Fruit fly (Drosophila melanogaster) whole organism, embryonic: ENCODE data around the gene natalisin.

Source experiments
- Atf-2 ChIP-seq: fragments of 200-800 bp; sonication (Bioruptor generic); optimal IDR thresholded peaks from 2 replicates; lab custom pipeline; 2016; ENCODE audit warnings: missing biosample characterization, missing genetic modification characterization
- Awh ChIP-seq: fragments of 200-800 bp; sonication (Bioruptor generic); IDR thresholded peaks from 2 replicates; pipeline ENCODE4, ENCODE4 v1.3.6; 2022; ENCODE audit warnings: missing biosample characterization, missing genetic modification characterization
- CG10267 ChIP-seq: fragments of 200-800 bp; sonication (Bioruptor generic); optimal IDR thresholded peaks from 2 replicates; lab custom pipeline; 2018; ENCODE audit warnings: missing biosample characterization, mild to moderate bottlenecking, missing genetic modification characterization, moderate library complexity
- CG10431 ChIP-seq: fragments of 200-800 bp; sonication (Bioruptor generic); optimal IDR thresholded peaks from 3 replicates; lab custom pipeline; 2018; ENCODE audit warnings: missing biosample characterization, mild to moderate bottlenecking, missing genetic modification characterization
- CG11504 ChIP-seq: fragments of 200-800 bp; sonication (Bioruptor generic); optimal IDR thresholded peaks from 3 replicates; lab custom pipeline; 2019; ENCODE audit warnings: missing biosample characterization, mild to moderate bottlenecking, missing genetic modification characterization, moderate library complexity
- CG1233 ChIP-seq: fragments of 200-800 bp; sonication (Bioruptor generic); optimal IDR thresholded peaks from 4 replicates; lab custom pipeline; 2018; ENCODE audit warnings: missing biosample characterization, mild to moderate bottlenecking, missing genetic modification characterization
- CG14441 ChIP-seq: fragments of 200-800 bp; sonication (Bioruptor generic); IDR thresholded peaks from 2 replicates; pipeline ENCODE4 v1.3.6; 2022; ENCODE audit warnings: missing biosample characterization, missing genetic modification characterization
- CG17186 ChIP-seq: fragments of 200-800 bp; sonication (Bioruptor generic); optimal IDR thresholded peaks from 3 replicates; lab custom pipeline; 2017; ENCODE audit warnings: missing biosample characterization, missing genetic modification reagents, missing genetic modification characterization
- CG17829 ChIP-seq: fragments of 200-800 bp; optimal IDR thresholded peaks from 2 replicates; lab custom pipeline; 2019; ENCODE audit warnings: missing biosample characterization, mild to moderate bottlenecking, missing genetic modification characterization, moderate library complexity
- CG18619 ChIP-seq: fragments of 200-800 bp; sonication (Bioruptor generic); optimal IDR thresholded peaks from 3 replicates; lab custom pipeline; 2017; ENCODE audit warnings: missing biosample characterization, mild to moderate bottlenecking, missing genetic modification characterization
- CG2199 ChIP-seq: fragments of 200-800 bp; sonication (Bioruptor generic); IDR thresholded peaks from 3 replicates; pipeline ENCODE4 v1.3.6; 2022; ENCODE audit warnings: missing biosample characterization, missing genetic modification characterization
- CG32767 ChIP-seq: fragments of 200-800 bp; sonication (Bioruptor generic); IDR thresholded peaks from 2 replicates; pipeline ENCODE4 v1.3.6; 2022; ENCODE audit warnings: missing biosample characterization, missing genetic modification characterization
- CG4282 ChIP-seq: fragments of 200-800 bp; sonication (Bioruptor generic); optimal IDR thresholded peaks from 2 replicates; lab custom pipeline; 2016; ENCODE audit warnings: missing biosample characterization, missing genetic modification characterization
- CG4707 ChIP-seq: fragments of 200-800 bp; sonication (Bioruptor generic); optimal IDR thresholded peaks from 2 replicates; lab custom pipeline; 2018; ENCODE audit warnings: missing biosample characterization, mild to moderate bottlenecking, missing genetic modification characterization, moderate library complexity
- CG5953 ChIP-seq: fragments of 200-800 bp; sonication (Bioruptor generic); IDR thresholded peaks from 2 replicates; pipeline ENCODE4 v1.3.6; 2022; ENCODE audit warnings: missing biosample characterization, missing genetic modification characterization
- CG6791 ChIP-seq: fragments of 200-800 bp; sonication (Bioruptor generic); IDR thresholded peaks from 3 replicates; pipeline ENCODE4 v1.3.6; 2022; ENCODE audit warnings: missing biosample characterization, missing genetic modification characterization; ENCODE audit not compliant: partially characterized antibody
- CG7372 ChIP-seq: fragments of 200-800 bp; sonication (Bioruptor generic); IDR thresholded peaks from 2 replicates; pipeline ENCODE4 v1.3.6; 2022; ENCODE audit warnings: missing biosample characterization, missing genetic modification characterization
- CG7556 ChIP-seq: fragments of 200-800 bp; sonication (Bioruptor generic); optimal IDR thresholded peaks from 2 replicates; lab custom pipeline; 2017; ENCODE audit warnings: missing biosample characterization, mild to moderate bottlenecking, missing genetic modification characterization
- CG7963 ChIP-seq: fragments of 200-800 bp; sonication (Bioruptor generic); IDR thresholded peaks from 3 replicates; pipeline ENCODE4 v1.3.6; 2022; ENCODE audit warnings: missing biosample characterization, missing genetic modification characterization; ENCODE audit not compliant: partially characterized antibody
- CG7987 ChIP-seq: fragments of 200-800 bp; sonication (Bioruptor generic); optimal IDR thresholded peaks from 2 replicates; lab custom pipeline; 2018; ENCODE audit warnings: missing biosample characterization, mild to moderate bottlenecking, missing genetic modification characterization, moderate library complexity
- D19A ChIP-seq: fragments of 200-800 bp; optimal IDR thresholded peaks from 3 replicates; lab custom pipeline; 2019; ENCODE audit warnings: missing biosample characterization, mild to moderate bottlenecking, missing genetic modification characterization, moderate library complexity
- Lhr ChIP-seq: fragments of 200-800 bp; sonication (Bioruptor generic); optimal IDR thresholded peaks from 3 replicates; lab custom pipeline; 2017; ENCODE audit warnings: mild to moderate bottlenecking, missing biosample characterization, missing genetic modification reagents, missing genetic modification characterization
- Med ChIP-seq: fragments of 200-800 bp; sonication (Bioruptor generic); peaks from one replicate; lab custom pipeline; 2016; ENCODE audit warnings: missing biosample characterization, missing genetic modification characterization, mild to moderate bottlenecking, inconsistent platforms, moderate library complexity
- Meics ChIP-seq: fragments of 200-800 bp; sonication (Bioruptor generic); optimal IDR thresholded peaks from 2 replicates; lab custom pipeline; 2017; ENCODE audit warnings: missing biosample characterization, mild to moderate bottlenecking, missing genetic modification characterization
- Pdp1 ChIP-seq, 2 experiments: fragments of 200-800 bp; sonication (Bioruptor generic); optimal IDR thresholded peaks; 3 replicates each; lab custom pipeline; 2016; ENCODE audit warnings: missing biosample characterization in 2 of 2, missing genetic modification characterization in 2 of 2, mild to moderate bottlenecking in 1 of 2, moderate library complexity in 1 of 2
- Sry-β ChIP-seq: fragments of 200-800 bp; sonication (Bioruptor generic); optimal IDR thresholded peaks from 2 replicates; lab custom pipeline; 2018; ENCODE audit warnings: missing biosample characterization, mild to moderate bottlenecking, missing genetic modification characterization, moderate library complexity
- chinmo ChIP-seq: fragments of 200-800 bp; sonication (Bioruptor generic); IDR thresholded peaks from 4 replicates; pipeline ENCODE4 v1.3.6; 2022; ENCODE audit warnings: missing biosample characterization, missing genetic modification characterization; ENCODE audit not compliant: partially characterized antibody
- chm ChIP-seq: fragments of 200-800 bp; sonication (Bioruptor generic); IDR thresholded peaks from 2 replicates; pipeline ENCODE4 v1.3.6; 2022; ENCODE audit warnings: missing biosample characterization, missing genetic modification characterization
- cwo ChIP-seq: fragments of 200-800 bp; sonication (Bioruptor generic); optimal IDR thresholded peaks from 3 replicates; lab custom pipeline; 2017; ENCODE audit warnings: missing biosample characterization, missing genetic modification characterization, mild to moderate bottlenecking, moderate library complexity, missing genetic modification reagents
- dmrt11E ChIP-seq: fragments of 200-800 bp; sonication (Bioruptor generic); optimal IDR thresholded peaks from 3 replicates; lab custom pipeline; 2018; ENCODE audit warnings: missing biosample characterization, mild to moderate bottlenecking, missing genetic modification characterization, moderate library complexity
- ems ChIP-seq: fragments of 200-800 bp; sonication (Bioruptor generic); optimal IDR thresholded peaks from 3 replicates; lab custom pipeline; 2016; ENCODE audit warnings: missing biosample characterization, missing genetic modification characterization
- exex ChIP-seq: fragments of 200-800 bp; sonication (Bioruptor generic); optimal IDR thresholded peaks from 4 replicates; lab custom pipeline; 2018; ENCODE audit warnings: missing biosample characterization, mild to moderate bottlenecking, missing genetic modification characterization, moderate library complexity
- fd96Cb ChIP-seq: fragments of 200-800 bp; sonication (Bioruptor generic); optimal IDR thresholded peaks from 2 replicates; lab custom pipeline; 2018; ENCODE audit warnings: missing biosample characterization, mild to moderate bottlenecking, missing genetic modification characterization, moderate library complexity
- grau ChIP-seq: fragments of 200-800 bp; optimal IDR thresholded peaks from 3 replicates; lab custom pipeline; 2019; ENCODE audit warnings: missing biosample characterization, mild to moderate bottlenecking, missing genetic modification characterization, moderate library complexity
- her ChIP-seq: fragments of 200-800 bp; sonication (Bioruptor generic); optimal IDR thresholded peaks from 2 replicates; lab custom pipeline; 2016; ENCODE audit warnings: missing biosample characterization, missing genetic modification characterization
- jumu ChIP-seq: fragments of 200-800 bp; sonication (Bioruptor generic); optimal IDR thresholded peaks from 3 replicates; lab custom pipeline; 2016; ENCODE audit warnings: missing biosample characterization, missing genetic modification characterization
- lab ChIP-seq: fragments of 200-800 bp; sonication (Bioruptor generic); optimal IDR thresholded peaks from 3 replicates; lab custom pipeline; 2017; ENCODE audit warnings: missing biosample characterization, missing genetic modification characterization, mild to moderate bottlenecking, moderate library complexity, missing genetic modification reagents
- pb ChIP-seq: fragments of 200-800 bp; sonication (Bioruptor generic); optimal IDR thresholded peaks from 3 replicates; lab custom pipeline; 2016; ENCODE audit warnings: missing biosample characterization, missing genetic modification characterization
- scrt ChIP-seq: fragments of 200-800 bp; sonication (Bioruptor generic); optimal IDR thresholded peaks from 2 replicates; lab custom pipeline; 2018; ENCODE audit warnings: missing biosample characterization, mild to moderate bottlenecking, missing genetic modification characterization, moderate library complexity
- sd ChIP-seq: fragments of 200-800 bp; sonication (Bioruptor generic); optimal IDR thresholded peaks from 3 replicates; lab custom pipeline; 2018; ENCODE audit warnings: missing biosample characterization, mild to moderate bottlenecking, missing genetic modification characterization, moderate library complexity
- sima ChIP-seq: fragments of 200-800 bp; sonication (Bioruptor generic); optimal IDR thresholded peaks from 2 replicates; lab custom pipeline; 2016; ENCODE audit warnings: missing biosample characterization, missing genetic modification characterization
- tin ChIP-seq: fragments of 200-800 bp; sonication (Bioruptor generic); optimal IDR thresholded peaks from 3 replicates; lab custom pipeline; 2016; ENCODE audit warnings: missing biosample characterization, missing genetic modification characterization
- unc-4 ChIP-seq: fragments of 200-800 bp; sonication (Bioruptor generic); IDR thresholded peaks from 2 replicates; pipeline ENCODE4 v1.3.6; 2022; ENCODE audit warnings: missing biosample characterization, missing genetic modification characterization; ENCODE audit not compliant: partially characterized antibody
- z ChIP-seq: fragments of 200-800 bp; sonication (Bioruptor generic); IDR thresholded peaks from 3 replicates; pipeline ENCODE4 v1.3.6; 2022; ENCODE audit warnings: missing biosample characterization, missing genetic modification characterization
- zfh1 ChIP-seq: fragments of 200-800 bp; sonication (Bioruptor generic); IDR thresholded peaks from 3 replicates; pipeline ENCODE4 v1.3.6; 2022; ENCODE audit warnings: missing biosample characterization, missing genetic modification characterization

Gene natalisin

dm6 chr3R:14371133-14371676 lies 47.2 kb upstream of the natalisin start:
- TF ChIP-seq jumu (GFP tag; lab: Kevin White, UChicago) (no peak), Med (GFP tag; lab: Kevin White, UChicago) (peak; percentile 19), CG10267 (tag; lab: Kevin White, UChicago) (no peak), chm (GFP tag; lab: Robert Waterston, UW) (no peak), grau (tag; lab: Kevin White, UChicago) (no peak), CG10431 (GFP tag; lab: Kevin White, UChicago) (no peak), CG2199 (GFP tag; lab: Robert Waterston, UW) (0 out of 3 replicates have a peak, but pooled peaks have one; percentile 6), CG5953 (GFP tag; lab: Robert Waterston, UW) (no peak), lab (peak; percentile 38), her (GFP tag; lab: Kevin White, UChicago) (no peak), sd (no peak), z (no peak), CG17829 (tag; lab: Kevin White, UChicago) (no peak), CG17186 (no peak), Awh (GFP tag; lab: Robert Waterston, UW) (no peak), CG18619 (GFP tag; lab: Kevin White, UChicago) (no peak), ems (GFP tag; lab: Kevin White, UChicago) (no peak), CG7987 (GFP tag; lab: Kevin White, UChicago) (no peak), CG6791 (GFP tag; lab: Robert Waterston, UW) (no peak), chinmo (GFP tag; lab: Robert Waterston, UW) (0 out of 4 replicates have a peak, but pooled peaks have one; percentile 32), fd96Cb (tag; lab: Kevin White, UChicago) (no peak), CG32767 (GFP tag; lab: Robert Waterston, UW) (no peak), exex (tag; lab: Kevin White, UChicago) (peak; percentile 50), CG1233 (no peak), CG4282 (GFP tag; lab: Kevin White, UChicago) (no peak), D19A (tag; lab: Kevin White, UChicago) (no peak), tin (GFP tag; lab: Kevin White, UChicago) (no peak), Pdp1 (GFP tag; optimal IDR thresholded peaks at IDR 0.05; lab: Kevin White, UChicago) (peak in 1 of 2 experiments; percentile 12), Atf-2 (GFP tag; lab: Kevin White, UChicago) (no peak), unc-4 (GFP tag; lab: Robert Waterston, UW) (no peak), sima (no peak), Lhr (no peak), CG7372 (GFP tag; lab: Robert Waterston, UW) (no peak), CG4707 (no peak), scrt (GFP tag; lab: Kevin White, UChicago) (no peak), cwo (GFP tag; lab: Kevin White, UChicago) (no peak), Sry-β (GFP tag; lab: Kevin White, UChicago) (no peak), Meics (GFP tag; lab: Kevin White, UChicago) (no peak)

DNA sequence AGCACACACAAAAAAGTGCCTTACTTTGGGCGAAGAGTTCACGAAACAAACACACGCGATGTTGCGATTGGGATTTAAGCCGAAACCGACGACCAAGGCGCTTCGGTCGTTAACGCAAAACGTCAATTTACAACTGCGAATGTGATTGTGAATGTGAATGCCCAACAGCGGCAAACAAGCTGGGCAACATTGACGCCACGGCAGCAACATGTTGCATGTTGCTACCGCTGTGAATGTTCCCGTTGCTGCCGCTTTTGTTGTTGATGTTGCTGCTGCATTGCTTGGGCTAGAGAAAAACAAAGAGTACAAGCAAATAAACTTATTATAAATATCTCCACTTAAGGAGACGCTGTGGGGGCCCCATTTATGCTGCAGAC lies 45.6 kb upstream of the natalisin start, which contains the start of gene NK7.1:
TSS of gene NK7.1 (minus strand) at position 137 of the 377 bp plus-strand sequence.
- peak; percentile 99 for TF ChIP-seq CG11504 (tag; lab: Kevin White, UChicago)
- no peak for TF ChIP-seq dmrt11E (tag; lab: Kevin White, UChicago)
- no peak for TF ChIP-seq pb
- TF ChIP-seq zfh1 (GFP tag; lab: Robert Waterston, UW) = 0 out of 3 replicates have a peak, but pooled peaks have one; percentile 6
- TF ChIP-seq CG7963 = no peak
- peak; percentile 96 for TF ChIP-seq CG2199 (GFP tag; lab: Robert Waterston, UW)
- no peak for TF ChIP-seq CG14441 (GFP tag; lab: Robert Waterston, UW)
- TF ChIP-seq chinmo (GFP tag; lab: Robert Waterston, UW) = 0 out of 4 replicates have a peak, but pooled peaks have one; percentile 31
- no peak for TF ChIP-seq CG7556 (GFP tag; lab: Kevin White, UChicago)
